Worm (Caenorhabditis elegans) whole organism, late embryonic: ENCODE data around the gene Y54G2A.50.

Source experiments
- ceh-24 ChIP-seq: sonication (generic microtip); optimal IDR thresholded peaks from 2 replicates; lab custom pipeline; 2016; ENCODE audit warnings: mild to moderate bottlenecking, missing genetic modification characterization, missing compliant biosample characterization
- ceh-34 ChIP-seq: sonication (generic microtip); optimal IDR thresholded peaks from 2 replicates; lab custom pipeline; 2016; ENCODE audit warnings: mild to moderate bottlenecking, missing genetic modification characterization, missing compliant biosample characterization
- che-1 ChIP-seq: sonication (generic microtip); optimal IDR thresholded peaks from 2 replicates; lab custom pipeline; 2016; ENCODE audit warnings: mild to moderate bottlenecking, missing genetic modification characterization, missing compliant biosample characterization
- dve-1 ChIP-seq: sonication (generic microtip); optimal IDR thresholded peaks from 2 replicates; lab custom pipeline; 2017; ENCODE audit warnings: antibody characterized with exemption, mild to moderate bottlenecking, missing genetic modification characterization, missing compliant biosample characterization
- lim-6 ChIP-seq: sonication (generic microtip); optimal IDR thresholded peaks from 2 replicates; lab custom pipeline; 2016; ENCODE audit warnings: missing genetic modification characterization, missing compliant biosample characterization
- nfya-1 ChIP-seq: sonication (generic microtip); optimal IDR thresholded peaks from 2 replicates; lab custom pipeline; 2017; ENCODE audit warnings: missing genetic modification characterization, mild to moderate bottlenecking, missing compliant biosample characterization, antibody characterized with exemption, moderate library complexity
- nhr-11 ChIP-seq: fragments of 150-350 bp; optimal IDR thresholded peaks from 2 replicates; lab custom pipeline; 2014; ENCODE audit warnings: missing biosample characterization, missing genetic modification characterization
- pqm-1 ChIP-seq: sonication (generic microtip); optimal IDR thresholded peaks from 2 replicates; lab custom pipeline; 2016; ENCODE audit warnings: missing genetic modification characterization, missing compliant biosample characterization
- rnt-1 ChIP-seq: sonication (generic microtip); optimal IDR thresholded peaks from 2 replicates; lab custom pipeline; 2016; ENCODE audit warnings: missing genetic modification characterization, missing compliant biosample characterization
- syd-9 ChIP-seq: sonication (generic microtip); optimal IDR thresholded peaks from 2 replicates; lab custom pipeline; 2016; ENCODE audit warnings: mild to moderate bottlenecking, missing genetic modification characterization, moderate library complexity, missing compliant biosample characterization
- tbx-2 ChIP-seq: sonication (generic microtip); optimal IDR thresholded peaks from 2 replicates; lab custom pipeline; 2016; ENCODE audit warnings: missing genetic modification characterization, missing compliant biosample characterization
- ttx-3 ChIP-seq: sonication (generic microtip); optimal IDR thresholded peaks from 2 replicates; lab custom pipeline; 2016; ENCODE audit warnings: missing genetic modification reagents, missing genetic modification characterization, missing compliant biosample characterization
- unc-3 ChIP-seq, 2 experiments: fragments of 200-800 bp in 1 of 2; sonication (Bioruptor generic) in 1 of 2; sonication (generic microtip) in 1 of 2; conservative IDR thresholded peaks in 1 of 2; optimal IDR thresholded peaks in 1 of 2; 2 replicates each; pipeline versions ENCODE4 v1.3.6 to Lab custom; 2016 to 2022; ENCODE audit warnings: missing compliant biosample characterization in 2 of 2, missing genetic modification characterization in 2 of 2, missing genetic modification reagents in 1 of 2
- unc-55 ChIP-seq: sonication (generic microtip); optimal IDR thresholded peaks from 2 replicates; lab custom pipeline; 2017; ENCODE audit warnings: missing biosample characterization, missing genetic modification reagents, missing genetic modification characterization

DNA sequence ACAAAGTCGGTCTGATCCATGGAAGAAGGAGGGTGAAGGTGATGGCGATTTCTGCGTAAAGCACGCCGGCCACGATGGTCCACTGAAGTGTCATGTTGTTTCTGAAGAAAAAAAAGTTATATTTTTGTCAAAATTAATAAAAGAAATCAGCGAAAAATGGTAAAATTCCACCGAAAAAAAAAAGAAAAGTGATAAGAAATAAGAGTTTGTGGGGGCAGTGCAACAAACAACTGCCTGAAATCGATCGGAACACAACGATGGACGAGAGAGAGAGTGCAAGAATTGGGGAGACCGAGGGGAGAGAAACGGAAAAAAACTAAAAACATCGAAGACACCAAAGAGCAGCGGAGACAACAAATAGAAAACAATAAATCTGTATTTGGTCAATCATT, 25.4 kb upstream of the Y54G2A.50 start, which contains the start of gene Y54G2A.18:
- no peak for TF ChIP-seq nhr-11 (tag; lab: Kevin White, UChicago)
- no peak for TF ChIP-seq dve-1 (tag; lab: Kevin White, UChicago)
- TF ChIP-seq pqm-1 (tag; lab: Kevin White, UChicago) = no peak
- no peak for TF ChIP-seq tbx-2
- no peak for TF ChIP-seq syd-9 (tag; lab: Kevin White, UChicago)
- TF ChIP-seq rnt-1 (tag; lab: Kevin White, UChicago) = no peak
- no peak for TF ChIP-seq lim-6 (tag; lab: Kevin White, UChicago)
- TF ChIP-seq ceh-34 (tag; lab: Kevin White, UChicago) = no peak
- TF ChIP-seq nfya-1 (tag; lab: Kevin White, UChicago) = no peak
- TF ChIP-seq unc-3 (GFP tag; conservative IDR thresholded peaks at IDR 0.05; lab: Robert Waterston, UW) = no peak
- no peak for TF ChIP-seq unc-3 (tag; optimal IDR thresholded peaks at IDR 0.05; lab: Kevin White, UChicago)
- TF ChIP-seq ttx-3 (tag; lab: Kevin White, UChicago) = no peak
- no peak for TF ChIP-seq unc-55 (GFP tag; lab: Kevin White, UChicago)
- no peak for TF ChIP-seq che-1 (tag; lab: Kevin White, UChicago)
- no peak for TF ChIP-seq ceh-24 (tag; lab: Kevin White, UChicago)
